Worm (Caenorhabditis elegans): ENCODE measurements around the gene ceh-10.
A peak's percentile ranks its signal among the peaks of the same experiment; 100 is the strongest.

ceh-10 gene

ce11 chrIII:5838159-5839046 is 39.6 kb downstream of the ceh-10 start (continued):
- TF ChIP-seq attf-4 (tag; optimal IDR thresholded peaks at IDR 0.05) (no peak), mes-2 (tag; optimal IDR thresholded peaks at IDR 0.05; ENCODE audit: poor library complexity, severe bottlenecking) (peak; percentile 30), unc-62 (GFP tag; optimal IDR thresholded peaks at IDR 0.05 in 1 of 2) (peak; percentile 49 to 82), unc-62 (tag; optimal IDR thresholded peaks at IDR 0.05) (no peak), dpl-1 (GFP tag; optimal IDR thresholded peaks at IDR 0.05) (no peak), ceh-20 (GFP tag; IDR thresholded peaks at IDR 0.05) (no peak; the same call in 1 of the 2 replicates), mxl-3 (GFP tag; optimal IDR thresholded peaks at IDR 0.05) (peak; percentile 86), nhr-111 (GFP tag; optimal IDR thresholded peaks at IDR 0.05) (no peak), tra-1 (GFP tag; IDR thresholded peaks at IDR 0.05) (peak; percentile 58; the same call in 1 of the 2 replicates), ztf-7 (tag; optimal IDR thresholded peaks at IDR 0.05) (no peak), Y48G9A.11 (GFP tag; IDR thresholded peaks at IDR 0.05) (no peak), hif-1 (tag; optimal IDR thresholded peaks at IDR 0.05) (no peak), unc-39 (tag; optimal IDR thresholded peaks at IDR 0.05) (no peak), nhr-42 (GFP tag; IDR thresholded peaks at IDR 0.05) (no peak), snpc-1.2 (GFP tag; IDR thresholded peaks at IDR 0.05) (no peak), zip-2 (tag; optimal IDR thresholded peaks at IDR 0.05) (no peak), ces-1 (GFP tag; optimal IDR thresholded peaks at IDR 0.05) (no peak), ZK337.2 (GFP tag; IDR thresholded peaks at IDR 0.05) (no peak), madf-9 (GFP tag; conservative IDR thresholded peaks at IDR 0.05) (no peak), lin-15B (tag; optimal IDR thresholded peaks at IDR 0.05) (no peak), dmd-6 (GFP tag; IDR thresholded peaks at IDR 0.05) (peak; percentile 95), F37D6.2 (tag; optimal IDR thresholded peaks at IDR 0.05) (no peak), lin-29 (GFP tag; IDR thresholded peaks at IDR 0.05) (no peak), jun-1 (tag; optimal IDR thresholded peaks at IDR 0.05) (no peak), lir-3 (tag; optimal IDR thresholded peaks at IDR 0.05) (no peak), fos-1 (tag; optimal IDR thresholded peaks at IDR 0.05) (no peak), tag-97 (GFP tag; IDR thresholded peaks at IDR 0.05) (no peak), Y5F2A.4 (GFP tag; optimal IDR thresholded peaks at IDR 0.05) (no peak), nhr-6 (tag; optimal IDR thresholded peaks at IDR 0.05) (peak; percentile 67), snpc-4 (tag; optimal IDR thresholded peaks at IDR 0.05) (no peak), lin-1 (GFP tag; IDR thresholded peaks at IDR 0.05) (0 out of 2 replicates have a peak, but pooled peaks have one; percentile 24), nhr-77 (tag; optimal IDR thresholded peaks at IDR 0.05) (peak; percentile 77), daf-8 (GFP tag; IDR thresholded peaks at IDR 0.05) (no peak), Y75B8A.6 (GFP tag; IDR thresholded peaks at IDR 0.05) (no peak), nhr-48 (tag; optimal IDR thresholded peaks at IDR 0.05) (peak; percentile 81), daf-19 (GFP tag; conservative IDR thresholded peaks at IDR 0.05) (no peak), nhr-11 (tag; optimal IDR thresholded peaks at IDR 0.05) (no peak), pqm-1 (tag; optimal IDR thresholded peaks at IDR 0.05) (peak; percentile 93), hlh-30 (tag; optimal IDR thresholded peaks at IDR 0.05; ENCODE audit: insufficient read depth) (peak; percentile 75), madf-5 (GFP tag; IDR thresholded peaks at IDR 0.05) (no peak), hlh-11 (tag; optimal IDR thresholded peaks at IDR 0.05) (peak; percentile 93), T20F7.1 (GFP tag; optimal IDR thresholded peaks at IDR 0.05) (peak; percentile 74), ztf-11 (tag; optimal IDR thresholded peaks at IDR 0.05) (no peak), lin-13 (GFP tag; optimal IDR thresholded peaks at IDR 0.05) (no peak), lsy-2 (tag; optimal IDR thresholded peaks at IDR 0.05) (peak; percentile 55 to 58), ama-1 (optimal IDR thresholded peaks at IDR 0.05) (peak; percentile 33), pha-4 (GFP tag; IDR thresholded peaks at IDR 0.05) (no peak), pha-4 (tag; optimal IDR thresholded peaks at IDR 0.05) (no peak), ceh-62 (tag; optimal IDR thresholded peaks at IDR 0.05) (no peak), vab-7 (GFP tag; IDR thresholded peaks at IDR 0.05) (no peak), unc-130 (GFP tag; optimal IDR thresholded peaks at IDR 0.05) (no peak)
